Fruit fly (Drosophila melanogaster) whole organism, embryonic: ENCODE results near the gene CG7841.
A peak's percentile ranks its signal among the peaks of the same experiment; 100 is the strongest.

ENCODE experiments used
- Asciz ChIP-seq: fragments of 200-800 bp; sonication (Bioruptor generic); optimal IDR thresholded peaks from 2 replicates; lab custom pipeline; 2017; ENCODE audit warnings: missing biosample characterization, mild to moderate bottlenecking, missing genetic modification characterization, missing genetic modification reagents
- Atf6 ChIP-seq: fragments of 200-800 bp; sonication (Bioruptor generic); IDR thresholded peaks from 2 replicates; pipeline ENCODE4 v1.3.6; 2022; ENCODE audit warnings: missing biosample characterization, missing genetic modification characterization
- B-H1 ChIP-seq: fragments of 200-800 bp; sonication (Bioruptor generic); IDR thresholded peaks from 3 replicates; pipeline ENCODE4 v1.3.6; 2022; ENCODE audit warnings: missing biosample characterization, missing genetic modification characterization
- CG10321 ChIP-seq: fragments of 200-800 bp; sonication (Bioruptor generic); IDR thresholded peaks from 2 replicates; pipeline ENCODE4 v1.3.6; 2022; ENCODE audit warnings: missing biosample characterization, missing genetic modification characterization
- CG11247 ChIP-seq: fragments of 200-800 bp; sonication (Bioruptor generic); IDR thresholded peaks from 2 replicates; pipeline ENCODE4 v1.3.6; 2022; ENCODE audit warnings: missing biosample characterization, missing genetic modification characterization
- CG11560 ChIP-seq: fragments of 200-800 bp; sonication (Bioruptor generic); IDR thresholded peaks from 3 replicates; pipeline ENCODE4 v1.3.6; 2022; ENCODE audit warnings: missing biosample characterization, missing genetic modification characterization
- CG12236 ChIP-seq: fragments of 200-800 bp; sonication (Bioruptor generic); optimal IDR thresholded peaks from 2 replicates; lab custom pipeline; 2016; ENCODE audit warnings: missing biosample characterization, missing genetic modification characterization
- CG1529 ChIP-seq: fragments of 200-800 bp; sonication (Bioruptor generic); optimal IDR thresholded peaks from 3 replicates; lab custom pipeline; 2018; ENCODE audit warnings: missing biosample characterization, missing genetic modification characterization
- CG2116 ChIP-seq: fragments of 200-800 bp; sonication (Bioruptor generic); optimal IDR thresholded peaks from 3 replicates; lab custom pipeline; 2018; ENCODE audit warnings: missing biosample characterization, mild to moderate bottlenecking, missing genetic modification characterization
- CG2199 ChIP-seq: fragments of 200-800 bp; sonication (Bioruptor generic); IDR thresholded peaks from 3 replicates; pipeline ENCODE4 v1.3.6; 2022; ENCODE audit warnings: missing biosample characterization, missing genetic modification characterization
- CG2202 ChIP-seq: fragments of 200-800 bp; sonication (Bioruptor generic); optimal IDR thresholded peaks from 2 replicates; lab custom pipeline; 2018; ENCODE audit warnings: missing biosample characterization, mild to moderate bottlenecking, missing genetic modification characterization
- CG31224 ChIP-seq: fragments of 200-800 bp; sonication (Bioruptor generic); IDR thresholded peaks from 2 replicates; pipeline ENCODE4 v1.3.6; 2022; ENCODE audit warnings: missing biosample characterization, missing genetic modification characterization
- CG32772 ChIP-seq: fragments of 200-800 bp; sonication (Bioruptor generic); IDR thresholded peaks from 2 replicates; pipeline ENCODE4 v1.3.6; 2022; ENCODE audit warnings: missing biosample characterization, missing genetic modification characterization
- CG3847 ChIP-seq: fragments of 200-800 bp; sonication (Bioruptor generic); IDR thresholded peaks from 2 replicates; pipeline ENCODE4 v1.3.6; 2022; ENCODE audit warnings: missing biosample characterization, missing genetic modification characterization
- CG6272 ChIP-seq: fragments of 200-800 bp; sonication (Bioruptor generic); IDR thresholded peaks from 2 replicates; pipeline ENCODE4 v1.3.6; 2022; ENCODE audit warnings: missing biosample characterization, missing genetic modification characterization
- CG6765 ChIP-seq: fragments of 200-800 bp; sonication (Bioruptor generic); optimal IDR thresholded peaks from 3 replicates; lab custom pipeline; 2017; ENCODE audit warnings: missing biosample characterization, mild to moderate bottlenecking, missing genetic modification characterization
- CG8089 ChIP-seq: fragments of 200-800 bp; sonication (Bioruptor generic); optimal IDR thresholded peaks from 3 replicates; lab custom pipeline; 2016; ENCODE audit warnings: missing biosample characterization, missing genetic modification characterization
- CG8281 ChIP-seq: fragments of 200-800 bp; sonication (Bioruptor generic); optimal IDR thresholded peaks from 2 replicates; lab custom pipeline; 2018; ENCODE audit warnings: missing biosample characterization, mild to moderate bottlenecking, missing genetic modification characterization, moderate library complexity
- CG8359 ChIP-seq: fragments of 200-800 bp; sonication (Bioruptor generic); optimal IDR thresholded peaks from 2 replicates; lab custom pipeline; 2017; ENCODE audit warnings: missing biosample characterization, mild to moderate bottlenecking, missing genetic modification characterization, borderline replicate concordance
- CG8944 ChIP-seq: fragments of 200-800 bp; sonication (Bioruptor generic); optimal IDR thresholded peaks from 3 replicates; lab custom pipeline; 2016; ENCODE audit warnings: missing biosample characterization, missing genetic modification characterization
- CG9797 ChIP-seq: fragments of 200-800 bp; sonication (Bioruptor generic); optimal IDR thresholded peaks from 3 replicates; lab custom pipeline; 2018; ENCODE audit warnings: missing biosample characterization, mild to moderate bottlenecking, missing genetic modification characterization
- Dek ChIP-seq: fragments of 200-800 bp; sonication (Bioruptor generic); optimal IDR thresholded peaks from 3 replicates; lab custom pipeline; 2019; ENCODE audit warnings: missing biosample characterization, mild to moderate bottlenecking, missing genetic modification characterization, moderate library complexity
- Drgx ChIP-seq: fragments of 200-800 bp; sonication (Bioruptor generic); IDR thresholded peaks from 2 replicates; pipeline ENCODE4 v1.3.6; 2022; ENCODE audit warnings: missing biosample characterization, missing genetic modification characterization
- ERR ChIP-seq: fragments of 200-800 bp; sonication (Bioruptor generic); optimal IDR thresholded peaks from 2 replicates; lab custom pipeline; 2016; ENCODE audit warnings: missing biosample characterization, missing genetic modification characterization
- GATAe ChIP-seq: fragments of 200-800 bp; sonication (Bioruptor generic); conservative IDR thresholded peaks from 2 replicates; pipeline ENCODE4 v1.3.6; 2022; ENCODE audit warnings: missing biosample characterization, missing genetic modification characterization
- Gsc ChIP-seq: fragments of 200-800 bp; sonication (Bioruptor generic); IDR thresholded peaks from 2 replicates; pipeline ENCODE4 v1.3.6; 2022; ENCODE audit warnings: missing biosample characterization, missing genetic modification characterization
- H2.0 ChIP-seq: fragments of 200-800 bp; sonication (Bioruptor generic); IDR thresholded peaks from 2 replicates; pipeline ENCODE4 v1.3.6; 2022; ENCODE audit warnings: missing biosample characterization, missing genetic modification characterization
- Hmx ChIP-seq: fragments of 200-800 bp; sonication (Bioruptor generic); optimal IDR thresholded peaks from 2 replicates; lab custom pipeline; 2016; ENCODE audit warnings: missing biosample characterization, missing genetic modification characterization
- MESR4 ChIP-seq: fragments of 200-800 bp; sonication (Bioruptor generic); optimal IDR thresholded peaks from 2 replicates; lab custom pipeline; 2018; ENCODE audit warnings: missing biosample characterization, mild to moderate bottlenecking, missing genetic modification characterization, moderate library complexity
- Meics ChIP-seq: fragments of 200-800 bp; sonication (Bioruptor generic); optimal IDR thresholded peaks from 2 replicates; lab custom pipeline; 2017; ENCODE audit warnings: missing biosample characterization, mild to moderate bottlenecking, missing genetic modification characterization
- Nf-YC ChIP-seq: fragments of 200-800 bp; optimal IDR thresholded peaks from 3 replicates; lab custom pipeline; 2019; ENCODE audit warnings: missing biosample characterization, mild to moderate bottlenecking, missing genetic modification characterization, moderate library complexity
- NfI ChIP-seq: fragments of 200-800 bp; sonication (Bioruptor generic); optimal IDR thresholded peaks from 3 replicates; lab custom pipeline; 2018; ENCODE audit warnings: missing biosample characterization, mild to moderate bottlenecking, missing genetic modification characterization, moderate library complexity
- Poxn ChIP-seq: fragments of 200-800 bp; sonication (Bioruptor generic); IDR thresholded peaks from 2 replicates; pipeline ENCODE4 v1.3.6; 2022; ENCODE audit warnings: missing biosample characterization, missing genetic modification characterization
- Side ChIP-seq: fragments of 200-800 bp; sonication (Bioruptor generic); optimal IDR thresholded peaks from 2 replicates; lab custom pipeline; 2016; ENCODE audit warnings: missing biosample characterization, missing genetic modification characterization
- Six4 ChIP-seq: fragments of 200-800 bp; sonication (Bioruptor generic); optimal IDR thresholded peaks from 2 replicates; lab custom pipeline; 2016; ENCODE audit warnings: missing biosample characterization, missing genetic modification characterization
- Usf ChIP-seq: fragments of 200-800 bp; sonication (Bioruptor generic); optimal IDR thresholded peaks from 2 replicates; lab custom pipeline; 2017; ENCODE audit warnings: missing genotype, missing biosample characterization, missing genetic modification characterization
- bigmax ChIP-seq: fragments of 200-800 bp; sonication (Bioruptor generic); optimal IDR thresholded peaks from 2 replicates; lab custom pipeline; 2018; ENCODE audit warnings: missing biosample characterization, mild to moderate bottlenecking, missing genetic modification characterization
- bowl ChIP-seq: fragments of 200-800 bp; sonication (Bioruptor generic); IDR thresholded peaks from 2 replicates; pipeline ENCODE4 v1.3.6; 2022; ENCODE audit warnings: missing biosample characterization, missing genetic modification characterization
- cg ChIP-seq: fragments of 200-800 bp; sonication (Bioruptor generic); optimal IDR thresholded peaks from 3 replicates; lab custom pipeline; 2019; ENCODE audit warnings: missing biosample characterization, mild to moderate bottlenecking, missing genetic modification characterization, moderate library complexity
- chinmo ChIP-seq: fragments of 200-800 bp; sonication (Bioruptor generic); IDR thresholded peaks from 4 replicates; pipeline ENCODE4 v1.3.6; 2022; ENCODE audit warnings: missing biosample characterization, missing genetic modification characterization; ENCODE audit not compliant: partially characterized antibody
- dmrt99B ChIP-seq: fragments of 200-800 bp; sonication (Bioruptor generic); optimal IDR thresholded peaks from 2 replicates; lab custom pipeline; 2018; ENCODE audit warnings: missing biosample characterization, mild to moderate bottlenecking, missing genetic modification characterization, moderate library complexity
- emc ChIP-seq: fragments of 200-800 bp; sonication (Bioruptor generic); optimal IDR thresholded peaks from 2 replicates; lab custom pipeline; 2016; ENCODE audit warnings: missing biosample characterization, missing genetic modification characterization
- ems ChIP-seq: fragments of 200-800 bp; sonication (Bioruptor generic); optimal IDR thresholded peaks from 3 replicates; lab custom pipeline; 2016; ENCODE audit warnings: missing biosample characterization, missing genetic modification characterization
- her ChIP-seq: fragments of 200-800 bp; sonication (Bioruptor generic); optimal IDR thresholded peaks from 2 replicates; lab custom pipeline; 2016; ENCODE audit warnings: missing biosample characterization, missing genetic modification characterization
- insv ChIP-seq, 2 experiments: fragments of 200-800 bp; sonication (Bioruptor generic); optimal IDR thresholded peaks; 3 replicates each; lab custom pipeline; 2016 to 2018; ENCODE audit warnings: missing biosample characterization in 2 of 2, missing genetic modification characterization in 2 of 2
- otp ChIP-seq: fragments of 200-800 bp; sonication (Bioruptor generic); IDR thresholded peaks from 3 replicates; pipeline ENCODE4, ENCODE4 v1.3.6; 2022; ENCODE audit warnings: missing biosample characterization, missing genetic modification characterization
- pros ChIP-seq: fragments of 200-800 bp; sonication (Bioruptor generic); optimal IDR thresholded peaks from 3 replicates; lab custom pipeline; 2019; ENCODE audit warnings: missing biosample characterization, mild to moderate bottlenecking, missing genetic modification characterization, moderate library complexity
- ranshi ChIP-seq: fragments of 200-800 bp; sonication (Bioruptor generic); IDR thresholded peaks from 2 replicates; pipeline ENCODE4 v1.3.6; 2022; ENCODE audit warnings: missing biosample characterization, missing genetic modification characterization
- rib ChIP-seq: fragments of 200-800 bp; sonication (Bioruptor generic); IDR thresholded peaks from 2 replicates; pipeline ENCODE4 v1.3.6; 2022; ENCODE audit warnings: missing biosample characterization, missing genetic modification characterization
- sna ChIP-seq: fragments of 200-800 bp; sonication (Bioruptor generic); IDR thresholded peaks from 2 replicates; pipeline ENCODE4 v1.3.6; 2022; ENCODE audit warnings: missing biosample characterization, missing genetic modification characterization; ENCODE audit not compliant: partially characterized antibody
- tup ChIP-seq: fragments of 200-800 bp; sonication (Bioruptor generic); optimal IDR thresholded peaks from 2 replicates; lab custom pipeline; 2016; ENCODE audit warnings: missing biosample characterization, mild to moderate bottlenecking, missing genetic modification characterization, moderate library complexity

The CG7841 gene

dm6 chr3L:15493886-15494598 is 14.0 kb downstream of the CG7841 start (continued):
- no peak for TF ChIP-seq Side (GFP tag; lab: Kevin White, UChicago)
- no peak for TF ChIP-seq ERR (GFP tag; lab: Kevin White, UChicago)
- no peak for TF ChIP-seq NfI
- TF ChIP-seq rib: no peak
- no peak for TF ChIP-seq Nf-YC (tag; lab: Kevin White, UChicago)
- TF ChIP-seq sna (GFP tag; lab: Robert Waterston, UW): no peak
- TF ChIP-seq H2.0: no peak
- TF ChIP-seq CG32772 (GFP tag; lab: Robert Waterston, UW): no peak
- no peak for TF ChIP-seq CG8944
- TF ChIP-seq CG11247 (GFP tag; lab: Robert Waterston, UW): no peak
- TF ChIP-seq dmrt99B (tag; lab: Kevin White, UChicago): peak; percentile 73
- TF ChIP-seq Hmx (GFP tag; lab: Kevin White, UChicago): no peak
- TF ChIP-seq Dek (tag; lab: Kevin White, UChicago): no peak
- no peak for TF ChIP-seq B-H1
- TF ChIP-seq CG1529: no peak
- TF ChIP-seq CG9797 (GFP tag; lab: Kevin White, UChicago): no peak
- no peak for TF ChIP-seq pros (GFP tag; lab: Kevin White, UChicago)
- TF ChIP-seq CG3847: no peak; the same call in 1 of the 2 replicates
- no peak for TF ChIP-seq CG2199 (GFP tag; lab: Robert Waterston, UW)
- no peak for TF ChIP-seq CG31224
- TF ChIP-seq tup (GFP tag; lab: Kevin White, UChicago): no peak
- TF ChIP-seq Poxn (GFP tag; lab: Robert Waterston, UW): no peak
- no peak for TF ChIP-seq her (GFP tag; lab: Kevin White, UChicago)
- TF ChIP-seq otp: no peak
- TF ChIP-seq insv (GFP tag; optimal IDR thresholded peaks at IDR 0.05; lab: Kevin White, UChicago): no peak
- TF ChIP-seq CG12236 (GFP tag; lab: Kevin White, UChicago): no peak
- TF ChIP-seq CG8281 (tag; lab: Kevin White, UChicago): no peak
- no peak for TF ChIP-seq ems
- no peak for TF ChIP-seq Atf6 (GFP tag; lab: Robert Waterston, UW)
- TF ChIP-seq chinmo: 0 out of 4 replicates have a peak, but pooled peaks have one; percentile 12
- TF ChIP-seq emc: no peak
- TF ChIP-seq CG2116 (GFP tag; lab: Kevin White, UChicago): no peak
- peak; percentile 13 for TF ChIP-seq CG8359 (GFP tag; lab: Kevin White, UChicago)
- no peak for TF ChIP-seq CG10321 (GFP tag; lab: Robert Waterston, UW)
- TF ChIP-seq CG6765: no peak
- TF ChIP-seq Asciz (GFP tag; lab: Kevin White, UChicago): peak; percentile 37
- TF ChIP-seq MESR4: no peak
- TF ChIP-seq CG11560 (tag; lab: Robert Waterston, UW): no peak
- no peak for TF ChIP-seq GATAe (GFP tag; lab: Robert Waterston, UW)
- no peak for TF ChIP-seq Gsc (GFP tag; lab: Robert Waterston, UW)
- TF ChIP-seq Drgx (GFP tag; lab: Robert Waterston, UW): no peak
- TF ChIP-seq Usf: no peak
- TF ChIP-seq cg (GFP tag; lab: Kevin White, UChicago): peak; percentile 41
- TF ChIP-seq CG8089: no peak
- no peak for TF ChIP-seq bigmax (GFP tag; lab: Kevin White, UChicago)
- TF ChIP-seq Meics (GFP tag; lab: Kevin White, UChicago): peak; percentile 8
- no peak for TF ChIP-seq CG2202 (tag; lab: Kevin White, UChicago)
- TF ChIP-seq Six4 (GFP tag; lab: Kevin White, UChicago): no peak
- TF ChIP-seq CG6272 (GFP tag; lab: Robert Waterston, UW): no peak
- TF ChIP-seq ranshi (GFP tag; lab: Robert Waterston, UW): 0 out of 2 replicates have a peak, but pooled peaks have one; percentile 12
- TF ChIP-seq bowl (GFP tag; lab: Robert Waterston, UW): no peak
